Worm (Caenorhabditis elegans) whole organism, L1 larva: ENCODE results near the gene F07A11.5.

Experiments used
- lin-35 ChIP-seq, 2 experiments: fragments of 150-350 bp; optimal IDR thresholded peaks; 2 replicates each; lab custom pipeline; 2014; ENCODE audit warnings: missing biosample characterization in 2 of 2, missing genetic modification characterization in 2 of 2, missing genetic modification reagents in 2 of 2
- sptf-1 ChIP-seq: fragments of 150-350 bp; optimal IDR thresholded peaks from 2 replicates; lab custom pipeline; 2014; ENCODE audit warnings: missing biosample characterization, missing genetic modification characterization

ce11 chrII:11569213-11569868, 42.8 kb upstream of the F07A11.5 start, which contains the start of the genes F54D5.23 and F54D5.4:
- TF ChIP-seq sptf-1 (tag; lab: Kevin White, UChicago) (no peak), lin-35 (GFP tag; optimal IDR thresholded peaks at IDR 0.05; lab: Kevin White, UChicago) (no peak)
